Fruit fly (Drosophila melanogaster) S2 (cell line): ENCODE results near the gene Naprt.

Experiments used
- CG8478 ChIP-seq: fragments of >200 bp; optimal IDR thresholded peaks from 2 replicates; lab custom pipeline; 2018
- CTCF ChIP-seq, 2 experiments: fragments of >200 bp; optimal IDR thresholded peaks; 2 replicates each; lab custom pipeline; 2018

DNA sequence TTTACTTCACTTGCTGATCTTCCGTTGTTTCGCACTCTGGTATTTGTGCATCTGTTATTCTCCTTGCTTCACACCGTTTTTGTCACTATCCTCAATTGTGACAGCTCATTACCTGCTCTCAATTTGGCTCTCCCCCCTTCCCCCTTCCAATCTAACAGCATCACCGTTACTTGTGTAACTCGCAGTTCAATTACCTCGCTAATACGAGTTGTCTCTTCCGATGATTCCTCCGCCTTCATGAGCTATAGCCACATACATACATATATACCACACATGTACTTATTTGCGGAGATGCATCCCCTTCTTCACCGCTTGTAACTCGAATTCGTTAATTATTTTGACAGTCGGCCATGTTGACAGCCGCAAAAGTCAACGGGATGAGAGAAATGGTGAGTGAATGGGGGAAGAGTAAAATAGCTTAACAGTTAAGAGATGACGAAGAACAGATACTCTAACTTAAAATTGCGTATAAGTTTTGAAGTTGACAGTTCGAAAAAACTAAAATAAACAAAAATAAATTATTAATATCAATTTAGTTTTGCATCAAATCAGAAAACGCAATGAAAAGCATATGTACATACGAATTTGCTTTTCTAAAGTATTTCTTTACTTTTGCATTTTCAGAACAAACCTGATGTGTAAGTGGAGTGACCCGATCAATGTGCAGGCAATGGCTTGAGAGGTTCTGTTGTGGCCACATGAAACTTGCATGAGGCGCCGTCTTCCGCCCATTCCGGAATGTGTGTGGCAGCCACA lies 12.4 kb downstream of the Naprt start:
- TF ChIP-seq CG8478 (no peak), CTCF (optimal IDR thresholded peaks at IDR 0.05; lab: Kevin White, UChicago) (no peak)
